Fruit fly (Drosophila melanogaster) whole organism, adult: ENCODE results near the gene side-III.
A peak's percentile ranks its signal among the peaks of the same experiment; 100 is the strongest.

Source experiments
- CG11617 ChIP-seq: fragments of 200-800 bp; sonication (Bioruptor generic); optimal IDR thresholded peaks from 2 replicates; lab custom pipeline; 2017; ENCODE audit warnings: mild to moderate bottlenecking, missing biosample characterization, missing genetic modification reagents, missing genetic modification characterization
- CG12768 ChIP-seq: fragments of 200-800 bp; sonication (Bioruptor generic); optimal IDR thresholded peaks from 2 replicates; lab custom pipeline; 2017; ENCODE audit warnings: missing biosample characterization, missing genetic modification characterization, mild to moderate bottlenecking, moderate library complexity, missing genetic modification reagents
- CG14711 ChIP-seq: fragments of 200-800 bp; sonication (Bioruptor generic); optimal IDR thresholded peaks from 2 replicates; lab custom pipeline; 2018; ENCODE audit warnings: missing biosample characterization, mild to moderate bottlenecking, missing genetic modification characterization, moderate library complexity
- CG1620 ChIP-seq: fragments of 200-800 bp; sonication (Bioruptor generic); optimal IDR thresholded peaks from 2 replicates; lab custom pipeline; 2016; ENCODE audit warnings: missing biosample characterization, missing genetic modification characterization
- CG33017 ChIP-seq: fragments of 200-800 bp; sonication (Bioruptor generic); optimal IDR thresholded peaks from 2 replicates; lab custom pipeline; 2018; ENCODE audit warnings: missing biosample characterization, mild to moderate bottlenecking, missing genetic modification characterization, moderate library complexity
- CG5204 ChIP-seq: fragments of 200-800 bp; sonication (Bioruptor generic); optimal IDR thresholded peaks from 2 replicates; lab custom pipeline; 2016; ENCODE audit warnings: missing biosample characterization, missing genetic modification characterization
- CG7045 ChIP-seq: fragments of 200-800 bp; sonication (Bioruptor generic); optimal IDR thresholded peaks from 2 replicates; lab custom pipeline; 2017; ENCODE audit warnings: missing biosample characterization, mild to moderate bottlenecking, missing genetic modification characterization
- CG7101 ChIP-seq: fragments of 200-800 bp; sonication (Bioruptor generic); optimal IDR thresholded peaks from 2 replicates; lab custom pipeline; 2018; ENCODE audit warnings: missing biosample characterization, mild to moderate bottlenecking, missing genetic modification characterization, moderate library complexity
- Clk ChIP-seq: fragments of 200-800 bp; sonication (Bioruptor generic); optimal IDR thresholded peaks from 2 replicates; lab custom pipeline; 2017; ENCODE audit warnings: missing biosample characterization, missing genetic modification characterization
- Crg-1 ChIP-seq: fragments of 200-800 bp; sonication (Bioruptor generic); optimal IDR thresholded peaks from 2 replicates; lab custom pipeline; 2016; ENCODE audit warnings: missing biosample characterization, missing genetic modification characterization
- Hr96 ChIP-seq: fragments of 200-800 bp; sonication (Bioruptor generic); optimal IDR thresholded peaks from 2 replicates; lab custom pipeline; 2016; ENCODE audit warnings: missing biosample characterization, missing genetic modification characterization
- Mnt ChIP-seq: fragments of 200-800 bp; sonication (Bioruptor generic); optimal IDR thresholded peaks from 2 replicates; lab custom pipeline; 2016; ENCODE audit warnings: missing biosample characterization, mild to moderate bottlenecking, missing genetic modification characterization
- bab1 ChIP-seq: fragments of 200-800 bp; sonication (Bioruptor generic); optimal IDR thresholded peaks from 3 replicates; lab custom pipeline; 2019; ENCODE audit warnings: missing biosample characterization, mild to moderate bottlenecking, missing genetic modification characterization, moderate library complexity
- cic ChIP-seq: fragments of 200-800 bp; sonication (Bioruptor generic); optimal IDR thresholded peaks from 2 replicates; lab custom pipeline; 2017; ENCODE audit warnings: missing biosample characterization, mild to moderate bottlenecking, missing genetic modification characterization, moderate library complexity
- cnc ChIP-seq, 2 experiments: fragments of >200 bp; optimal IDR thresholded peaks; 2 replicates each; lab custom pipeline; 2017
- kay ChIP-seq: fragments of 200-800 bp; sonication (Bioruptor generic); peaks from one replicate; lab custom pipeline; 2016; ENCODE audit warnings: missing biosample characterization, missing genetic modification characterization, borderline replicate concordance
- ovo ChIP-seq: fragments of 200-800 bp; sonication (Bioruptor generic); optimal IDR thresholded peaks from 2 replicates; lab custom pipeline; 2016; ENCODE audit warnings: missing biosample characterization, missing genetic modification characterization
- pad ChIP-seq: fragments of 200-800 bp; sonication (Bioruptor generic); optimal IDR thresholded peaks from 3 replicates; lab custom pipeline; 2017; ENCODE audit warnings: missing biosample characterization, missing genetic modification characterization, mild to moderate bottlenecking, moderate library complexity, missing genetic modification reagents
- tj ChIP-seq: fragments of 200-800 bp; sonication (Bioruptor generic); optimal IDR thresholded peaks from 3 replicates; lab custom pipeline; 2017; ENCODE audit warnings: missing biosample characterization, mild to moderate bottlenecking, missing genetic modification characterization, moderate library complexity
- toe ChIP-seq: fragments of 200-800 bp; sonication (Bioruptor generic); optimal IDR thresholded peaks from 2 replicates; lab custom pipeline; 2016; ENCODE audit warnings: missing biosample characterization, missing genetic modification characterization

Gene side-III

dm6 chr3R:5861218-5861902 lies 98.0 kb downstream of the side-III start:
- TF ChIP-seq kay (GFP tag; lab: Kevin White, UChicago) (peak; percentile 58), cic (GFP tag; lab: Kevin White, UChicago) (no peak), bab1 (GFP tag; lab: Kevin White, UChicago) (peak; percentile 3), Hr96 (GFP tag; lab: Kevin White, UChicago) (peak; percentile 33), CG12768 (GFP tag; lab: Kevin White, UChicago) (no peak), CG33017 (peak; percentile 17), CG1620 (GFP tag; lab: Kevin White, UChicago) (no peak), Clk (GFP tag; lab: Kevin White, UChicago) (peak; percentile 30), CG5204 (GFP tag; lab: Kevin White, UChicago) (peak; percentile 54), CG11617 (GFP tag; lab: Kevin White, UChicago) (peak; percentile 76), Crg-1 (GFP tag; lab: Kevin White, UChicago) (peak; percentile 0), CG7101 (peak; percentile 50), CG14711 (peak; percentile 14), cnc (optimal IDR thresholded peaks at IDR 0.05; lab: Kevin White, UChicago) (no peak), tj (GFP tag; lab: Kevin White, UChicago) (peak; percentile 26), toe (GFP tag; lab: Kevin White, UChicago) (peak; percentile 39), ovo (GFP tag; lab: Kevin White, UChicago) (no peak), pad (GFP tag; lab: Kevin White, UChicago) (no peak), CG7045 (peak; percentile 21)

- TF ChIP-seq Mnt (GFP tag; lab: Kevin White, UChicago) (peak; percentile 29), CG12768 (GFP tag; lab: Kevin White, UChicago) (no peak), cic (GFP tag; lab: Kevin White, UChicago) (peak; percentile 67)
These were observed 98.6 kb downstream of the side-III start for dm6 chr3R:5860736-5861217.

dm6 chr3R:5856215-5856614 lies 103.1 kb downstream of the side-III start, which contains the start of the genes disp and ECSIT:
Gene disp, minus strand, starts transcription at chr3R:5856311.
Gene ECSIT, plus strand, starts transcription at chr3R:5856585.
- TF ChIP-seq Crg-1 (GFP tag; lab: Kevin White, UChicago) (peak; percentile 63), CG1620 (GFP tag; lab: Kevin White, UChicago) (peak; percentile 6), bab1 (GFP tag; lab: Kevin White, UChicago) (peak; percentile 28), CG5204 (GFP tag; lab: Kevin White, UChicago) (peak; percentile 74), pad (GFP tag; lab: Kevin White, UChicago) (peak; percentile 49), Mnt (GFP tag; lab: Kevin White, UChicago) (peak; percentile 36), Hr96 (GFP tag; lab: Kevin White, UChicago) (peak; percentile 49), cic (GFP tag; lab: Kevin White, UChicago) (no peak), kay (GFP tag; lab: Kevin White, UChicago) (no peak), tj (GFP tag; lab: Kevin White, UChicago) (no peak), Clk (GFP tag; lab: Kevin White, UChicago) (no peak), CG7101 (peak; percentile 51), cnc (optimal IDR thresholded peaks at IDR 0.05; lab: Kevin White, UChicago) (no peak), CG12768 (GFP tag; lab: Kevin White, UChicago) (peak; percentile 63), CG11617 (GFP tag; lab: Kevin White, UChicago) (peak; percentile 52), CG14711 (peak; percentile 37), toe (GFP tag; lab: Kevin White, UChicago) (peak; percentile 58), CG7045 (peak; percentile 58)

- TF ChIP-seq CG7101, result no peak
- no peak for TF ChIP-seq CG14711
- TF ChIP-seq Crg-1 (GFP tag; lab: Kevin White, UChicago), result no peak
- no peak for TF ChIP-seq pad (GFP tag; lab: Kevin White, UChicago)
These were observed 106.3 kb downstream of the side-III start, which contains the start of gene CG34287 for dm6 chr3R:5853032-5853431. Gene CG34287, plus strand, starts transcription at chr3R:5853332.

- peak in 1 of 2 experiments; percentile 17 for TF ChIP-seq cnc (optimal IDR thresholded peaks at IDR 0.05; lab: Kevin White, UChicago)
- TF ChIP-seq CG5204 (GFP tag; lab: Kevin White, UChicago), result no peak
- peak; percentile 73 for TF ChIP-seq kay (GFP tag; lab: Kevin White, UChicago)
These were observed 112.6 kb downstream of the side-III start, which contains the start of gene CG14676 for dm6 chr3R:5846570-5847270. Gene CG14676, plus strand, starts transcription at chr3R:5847220.

dm6 chr3R:5843516-5843915 lies 115.8 kb downstream of the side-III start:
- peak; percentile 43 for TF ChIP-seq CG12768 (GFP tag; lab: Kevin White, UChicago)
- TF ChIP-seq kay (GFP tag; lab: Kevin White, UChicago), result peak; percentile 50
- no peak for TF ChIP-seq CG11617 (GFP tag; lab: Kevin White, UChicago)
- peak; percentile 70 for TF ChIP-seq Mnt (GFP tag; lab: Kevin White, UChicago)
- TF ChIP-seq CG14711, result no peak
- TF ChIP-seq cic (GFP tag; lab: Kevin White, UChicago), result peak; percentile 95
- TF ChIP-seq CG7045, result no peak
